Worm (Caenorhabditis elegans) whole organism, L1 larva: Measurements from ENCODE around the gene C31A11.13.

Experiments
- alr-1 ChIP-seq: fragments of 200-800 bp; sonication (Bioruptor generic); optimal IDR thresholded peaks from 2 replicates; lab custom pipeline; 2018; ENCODE audit warnings: borderline replicate concordance, mild to moderate bottlenecking, missing genetic modification characterization, missing compliant biosample characterization
- ama-1 ChIP-seq: fragments of 150-350 bp; optimal IDR thresholded peaks from 2 replicates; lab custom pipeline; 2014
- nhr-11 ChIP-seq: fragments of 150-350 bp; optimal IDR thresholded peaks from 2 replicates; lab custom pipeline; 2014; ENCODE audit warnings: missing biosample characterization, missing genetic modification characterization

DNA sequence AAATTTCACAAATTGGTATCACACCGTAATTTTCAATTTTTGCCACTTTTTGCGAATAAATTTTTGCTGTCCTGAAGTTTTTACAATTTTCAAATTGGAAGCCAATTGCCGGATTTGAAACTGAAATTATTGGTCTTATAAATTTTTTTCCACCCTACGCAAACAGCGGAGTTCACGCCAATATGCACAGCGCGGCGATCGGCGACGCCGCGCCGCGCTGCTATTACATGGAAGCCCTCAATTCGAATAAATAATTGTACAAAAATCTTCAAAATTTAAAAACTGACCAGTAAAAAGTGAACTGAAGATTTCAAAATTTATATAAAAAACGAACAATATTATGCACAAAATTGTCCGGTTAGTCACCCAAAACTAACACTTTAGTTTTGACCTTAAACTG lies 2.5 kb downstream of the C31A11.13 start:
- TF ChIP-seq alr-1 (tag; lab: Kevin White, UChicago) (no peak), ama-1 (lab: Kevin White, UChicago) (no peak), nhr-11 (tag; lab: Kevin White, UChicago) (no peak)
